Fruit fly (Drosophila melanogaster) whole organism, embryonic: ENCODE data around the gene CG11449.

Experiments used
- ATbp ChIP-seq: fragments of 200-800 bp; sonication (Bioruptor generic); optimal IDR thresholded peaks from 2 replicates; lab custom pipeline; 2017; ENCODE audit warnings: missing biosample characterization, mild to moderate bottlenecking, missing genetic modification characterization, missing genetic modification reagents
- Blimp-1 ChIP-seq: fragments of 200-800 bp; sonication (Bioruptor generic); optimal IDR thresholded peaks from 3 replicates; lab custom pipeline; 2018; ENCODE audit warnings: missing biosample characterization, missing genetic modification characterization, mild to moderate bottlenecking, moderate library complexity, missing genetic modification reagents
- CG10321 ChIP-seq: fragments of 200-800 bp; sonication (Bioruptor generic); IDR thresholded peaks from 2 replicates; pipeline ENCODE4 v1.3.6; 2022; ENCODE audit warnings: missing biosample characterization, missing genetic modification characterization
- CG12071 ChIP-seq: fragments of 200-800 bp; sonication (Bioruptor generic); optimal IDR thresholded peaks from 3 replicates; lab custom pipeline; 2018; ENCODE audit warnings: missing biosample characterization, mild to moderate bottlenecking, missing genetic modification characterization
- CG12769 ChIP-seq: fragments of 200-800 bp; sonication (Bioruptor generic); optimal IDR thresholded peaks from 2 replicates; lab custom pipeline; 2019; ENCODE audit warnings: missing biosample characterization, mild to moderate bottlenecking, missing genetic modification characterization, moderate library complexity
- CG13894 ChIP-seq: fragments of 200-800 bp; sonication (Bioruptor generic); optimal IDR thresholded peaks from 3 replicates; lab custom pipeline; 2018; ENCODE audit warnings: missing biosample characterization, mild to moderate bottlenecking, missing genetic modification characterization, moderate library complexity
- CG17328 ChIP-seq: fragments of 200-800 bp; sonication (Bioruptor generic); IDR thresholded peaks from 2 replicates; pipeline ENCODE4 v1.3.6; 2022; ENCODE audit warnings: missing biosample characterization, missing genetic modification characterization
- CG2120 ChIP-seq: fragments of 200-800 bp; sonication (Bioruptor generic); optimal IDR thresholded peaks from 3 replicates; lab custom pipeline; 2016; ENCODE audit warnings: missing biosample characterization, missing genetic modification characterization
- CG30020 ChIP-seq: fragments of 200-800 bp; optimal IDR thresholded peaks from 2 replicates; lab custom pipeline; 2019; ENCODE audit warnings: missing biosample characterization, mild to moderate bottlenecking, missing genetic modification characterization, moderate library complexity
- CG6654 ChIP-seq: fragments of 200-800 bp; sonication (Bioruptor generic); optimal IDR thresholded peaks from 2 replicates; lab custom pipeline; 2017; ENCODE audit warnings: missing biosample characterization, mild to moderate bottlenecking, missing genetic modification characterization
- CG9437 ChIP-seq: fragments of 200-800 bp; sonication (Bioruptor generic); optimal IDR thresholded peaks from 2 replicates; lab custom pipeline; 2018; ENCODE audit warnings: missing biosample characterization, mild to moderate bottlenecking, missing genetic modification characterization
- CG9932 ChIP-seq: fragments of 200-800 bp; sonication (Bioruptor generic); IDR thresholded peaks from 2 replicates; pipeline ENCODE4 v1.3.6; 2022; ENCODE audit warnings: missing biosample characterization, missing genetic modification characterization
- D19B ChIP-seq: fragments of 200-800 bp; sonication (Bioruptor generic); optimal IDR thresholded peaks from 2 replicates; lab custom pipeline; 2017; ENCODE audit warnings: missing biosample characterization, mild to moderate bottlenecking, missing genetic modification characterization
- Dfd ChIP-seq, 2 experiments: fragments of >200 bp; optimal IDR thresholded peaks; 2 replicates each; lab custom pipeline; 2017; ENCODE audit warnings: missing biosample characterization in 2 of 2, missing genetic modification characterization in 2 of 2
- Doc3 ChIP-seq: fragments of 200-800 bp; sonication (Bioruptor generic); IDR thresholded peaks from 3 replicates; pipeline ENCODE4 v1.3.6; 2022; ENCODE audit warnings: missing biosample characterization, missing genetic modification characterization; ENCODE audit not compliant: partially characterized antibody
- Dp ChIP-seq: fragments of 200-800 bp; sonication (Bioruptor generic); optimal IDR thresholded peaks from 2 replicates; lab custom pipeline; 2018; ENCODE audit warnings: missing biosample characterization, mild to moderate bottlenecking, missing genetic modification characterization, moderate library complexity
- Hr39 ChIP-seq: fragments of >200 bp; optimal IDR thresholded peaks from 2 replicates; lab custom pipeline; 2017
- Lhr ChIP-seq: fragments of 200-800 bp; sonication (Bioruptor generic); optimal IDR thresholded peaks from 3 replicates; lab custom pipeline; 2017; ENCODE audit warnings: mild to moderate bottlenecking, missing biosample characterization, missing genetic modification reagents, missing genetic modification characterization
- Med ChIP-seq: fragments of 200-800 bp; sonication (Bioruptor generic); peaks from one replicate; lab custom pipeline; 2016; ENCODE audit warnings: missing biosample characterization, missing genetic modification characterization, mild to moderate bottlenecking, inconsistent platforms, moderate library complexity
- Meics ChIP-seq: fragments of 200-800 bp; sonication (Bioruptor generic); optimal IDR thresholded peaks from 2 replicates; lab custom pipeline; 2017; ENCODE audit warnings: missing biosample characterization, mild to moderate bottlenecking, missing genetic modification characterization
- NFAT ChIP-seq: fragments of 200-800 bp; sonication (Bioruptor generic); IDR thresholded peaks from 2 replicates; pipeline ENCODE4 v1.3.6; 2022; ENCODE audit warnings: missing biosample characterization, missing genetic modification characterization
- Nf-YC ChIP-seq: fragments of 200-800 bp; optimal IDR thresholded peaks from 3 replicates; lab custom pipeline; 2019; ENCODE audit warnings: missing biosample characterization, mild to moderate bottlenecking, missing genetic modification characterization, moderate library complexity
- Opbp ChIP-seq: fragments of 200-800 bp; sonication (Bioruptor generic); IDR thresholded peaks from 3 replicates; pipeline ENCODE4 v1.3.6; 2022; ENCODE audit warnings: missing biosample characterization, missing genetic modification characterization; ENCODE audit not compliant: partially characterized antibody
- Sin3A ChIP-seq: fragments of >200 bp; optimal IDR thresholded peaks from 2 replicates; lab custom pipeline; 2018
- abd-A ChIP-seq: fragments of 200-800 bp; sonication (Bioruptor generic); optimal IDR thresholded peaks from 3 replicates; lab custom pipeline; 2019; ENCODE audit warnings: missing biosample characterization, mild to moderate bottlenecking, missing genetic modification characterization, moderate library complexity
- bbx ChIP-seq: fragments of 200-800 bp; sonication (Bioruptor generic); IDR thresholded peaks from 2 replicates; pipeline ENCODE4 v1.3.6; 2022; ENCODE audit warnings: missing biosample characterization, missing genetic modification characterization; ENCODE audit not compliant: partially characterized antibody
- bsh ChIP-seq, 2 experiments: fragments of 200-800 bp; sonication (Bioruptor generic); optimal IDR thresholded peaks; 2 replicates each; lab custom pipeline; 2017 to 2018; ENCODE audit warnings: mild to moderate bottlenecking in 2 of 2, missing biosample characterization in 2 of 2, missing genetic modification characterization in 2 of 2, moderate library complexity in 1 of 2
- cad ChIP-seq: fragments of >200 bp; optimal IDR thresholded peaks from 2 replicates; lab custom pipeline; 2017; ENCODE audit warnings: missing biosample characterization, missing genetic modification characterization
- chinmo ChIP-seq: fragments of 200-800 bp; sonication (Bioruptor generic); IDR thresholded peaks from 4 replicates; pipeline ENCODE4 v1.3.6; 2022; ENCODE audit warnings: missing biosample characterization, missing genetic modification characterization; ENCODE audit not compliant: partially characterized antibody
- ftz-f1 ChIP-seq: fragments of 200-800 bp; sonication (Bioruptor generic); optimal IDR thresholded peaks from 2 replicates; lab custom pipeline; 2016; ENCODE audit warnings: missing biosample characterization, missing genetic modification characterization
- gro ChIP-seq: fragments of 200-800 bp; sonication (Bioruptor generic); optimal IDR thresholded peaks from 2 replicates; lab custom pipeline; 2016; ENCODE audit warnings: missing biosample characterization, missing genetic modification characterization
- ind ChIP-seq: fragments of 200-800 bp; sonication (Bioruptor generic); optimal IDR thresholded peaks from 3 replicates; lab custom pipeline; 2016; ENCODE audit warnings: missing biosample characterization, missing genetic modification characterization
- inv ChIP-seq: fragments of 200-800 bp; sonication (Bioruptor generic); IDR thresholded peaks from 2 replicates; pipeline ENCODE4 v1.3.6; 2022; ENCODE audit warnings: missing biosample characterization, missing genetic modification characterization; ENCODE audit not compliant: partially characterized antibody
- lilli ChIP-seq: fragments of 200-800 bp; sonication (Bioruptor generic); optimal IDR thresholded peaks from 3 replicates; lab custom pipeline; 2016; ENCODE audit warnings: missing biosample characterization, missing genetic modification characterization
- mld ChIP-seq: fragments of 200-800 bp; sonication (Bioruptor generic); IDR thresholded peaks from 3 replicates; pipeline ENCODE4 v1.3.6; 2022; ENCODE audit warnings: missing biosample characterization, missing genetic modification characterization; ENCODE audit not compliant: partially characterized antibody
- nom ChIP-seq: fragments of 200-800 bp; sonication (Bioruptor generic); optimal IDR thresholded peaks from 2 replicates; lab custom pipeline; 2017; ENCODE audit warnings: missing biosample characterization, missing genetic modification characterization, mild to moderate bottlenecking, moderate library complexity, missing genetic modification reagents
- oc ChIP-seq: fragments of 200-800 bp; sonication (Bioruptor generic); optimal IDR thresholded peaks from 2 replicates; lab custom pipeline; 2018; ENCODE audit warnings: missing biosample characterization, mild to moderate bottlenecking, missing genetic modification characterization, moderate library complexity
- otp ChIP-seq: fragments of 200-800 bp; sonication (Bioruptor generic); IDR thresholded peaks from 3 replicates; pipeline ENCODE4, ENCODE4 v1.3.6; 2022; ENCODE audit warnings: missing biosample characterization, missing genetic modification characterization
- phol ChIP-seq: fragments of 200-800 bp; sonication (Bioruptor generic); optimal IDR thresholded peaks from 3 replicates; lab custom pipeline; 2018; ENCODE audit warnings: missing biosample characterization, mild to moderate bottlenecking, missing genetic modification characterization, moderate library complexity
- pros ChIP-seq: fragments of 200-800 bp; sonication (Bioruptor generic); optimal IDR thresholded peaks from 3 replicates; lab custom pipeline; 2019; ENCODE audit warnings: missing biosample characterization, mild to moderate bottlenecking, missing genetic modification characterization, moderate library complexity
- sd ChIP-seq: fragments of 200-800 bp; sonication (Bioruptor generic); optimal IDR thresholded peaks from 3 replicates; lab custom pipeline; 2018; ENCODE audit warnings: missing biosample characterization, mild to moderate bottlenecking, missing genetic modification characterization, moderate library complexity
- sens ChIP-seq: fragments of 200-800 bp; sonication (Bioruptor generic); peaks from one replicate; lab custom pipeline; 2016; ENCODE audit warnings: missing biosample characterization, missing genetic modification characterization
- so ChIP-seq: fragments of 200-800 bp; sonication (Bioruptor generic); IDR thresholded peaks from 3 replicates; pipeline ENCODE4 v1.3.6; 2022; ENCODE audit warnings: missing biosample characterization, missing genetic modification characterization
- vnd ChIP-seq: fragments of 200-800 bp; sonication (Bioruptor generic); IDR thresholded peaks from 3 replicates; pipeline ENCODE4 v1.3.6; 2022; ENCODE audit warnings: missing biosample characterization, missing genetic modification characterization; ENCODE audit not compliant: partially characterized antibody

Gene CG11449

DNA sequence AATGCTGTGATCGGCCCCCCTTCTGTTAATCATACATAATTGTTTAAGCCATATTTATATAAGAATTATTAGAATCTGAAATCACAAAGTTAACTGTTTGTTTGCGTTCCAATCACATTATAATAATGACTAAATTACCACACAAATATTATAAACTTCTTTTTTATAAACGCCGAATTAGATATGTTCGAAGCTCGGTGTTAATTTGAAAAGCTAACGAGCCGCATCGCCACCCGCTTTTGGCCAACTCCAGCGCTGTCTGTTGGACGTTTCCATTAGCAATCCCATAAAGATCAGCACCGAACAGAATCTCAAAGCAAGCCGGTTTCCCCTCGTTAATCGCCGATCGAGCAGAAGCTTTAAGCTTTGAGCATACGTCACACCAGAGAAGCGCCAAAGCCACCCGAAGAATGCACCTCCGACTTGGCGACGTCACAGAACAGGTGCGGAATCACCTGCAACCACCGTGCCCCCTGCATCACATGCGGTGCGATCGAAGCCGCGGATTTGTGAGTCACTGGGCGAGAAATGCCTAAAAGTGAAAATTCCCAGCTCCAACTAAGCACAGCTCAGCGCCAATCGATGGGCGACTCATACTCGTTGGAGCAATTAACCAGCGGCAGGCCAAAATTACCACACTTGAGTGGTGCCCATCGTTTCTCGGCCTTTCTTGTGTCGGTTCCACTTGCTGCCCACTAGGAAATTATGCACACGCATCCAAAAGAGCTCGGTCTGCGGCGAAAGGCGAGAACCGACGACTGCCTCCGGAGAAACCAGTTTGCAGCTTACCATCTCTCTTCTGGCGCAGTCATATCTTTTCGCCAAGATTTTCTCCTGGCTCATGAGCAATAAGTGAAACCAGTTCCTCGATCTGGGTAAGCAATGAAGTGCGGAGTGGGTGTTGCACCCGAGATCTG lies 11.6 kb downstream of the CG11449 start, which contains the start of gene CG11438 (continued):
- TF ChIP-seq bbx (GFP tag; lab: Robert Waterston, UW) (0 out of 2 replicates have a peak, but pooled peaks have one; percentile 12), so (0 out of 3 replicates have a peak, but pooled peaks have one; percentile 13), gro (GFP tag; lab: Kevin White, UChicago) (peak; percentile 23), CG30020 (tag; lab: Kevin White, UChicago) (no peak), sens (GFP tag; lab: Kevin White, UChicago) (peak; percentile 62), oc (tag; lab: Kevin White, UChicago) (peak; percentile 22), Hr39 (no peak), CG9932 (GFP tag; lab: Robert Waterston, UW) (0 out of 2 replicates have a peak, but pooled peaks have one; percentile 23), ATbp (GFP tag; lab: Kevin White, UChicago) (peak; percentile 39), D19B (GFP tag; lab: Kevin White, UChicago) (no peak), Blimp-1 (GFP tag; lab: Kevin White, UChicago) (peak; percentile 76), Opbp (0 out of 3 replicates have a peak, but pooled peaks have one; percentile 34), sd (tag; lab: Kevin White, UChicago) (peak; percentile 82), abd-A (tag; lab: Kevin White, UChicago) (peak; percentile 20), Meics (GFP tag; lab: Kevin White, UChicago) (peak; percentile 7), chinmo (0 out of 4 replicates have a peak, but pooled peaks have one; percentile 60), otp (GFP tag; lab: Robert Waterston, UW) (0 out of 3 replicates have a peak, but pooled peaks have one; percentile 7), CG2120 (GFP tag; lab: Kevin White, UChicago) (peak; percentile 20)
- TF ChIP-seq, all 482 proteins: peak for 30

DNA sequence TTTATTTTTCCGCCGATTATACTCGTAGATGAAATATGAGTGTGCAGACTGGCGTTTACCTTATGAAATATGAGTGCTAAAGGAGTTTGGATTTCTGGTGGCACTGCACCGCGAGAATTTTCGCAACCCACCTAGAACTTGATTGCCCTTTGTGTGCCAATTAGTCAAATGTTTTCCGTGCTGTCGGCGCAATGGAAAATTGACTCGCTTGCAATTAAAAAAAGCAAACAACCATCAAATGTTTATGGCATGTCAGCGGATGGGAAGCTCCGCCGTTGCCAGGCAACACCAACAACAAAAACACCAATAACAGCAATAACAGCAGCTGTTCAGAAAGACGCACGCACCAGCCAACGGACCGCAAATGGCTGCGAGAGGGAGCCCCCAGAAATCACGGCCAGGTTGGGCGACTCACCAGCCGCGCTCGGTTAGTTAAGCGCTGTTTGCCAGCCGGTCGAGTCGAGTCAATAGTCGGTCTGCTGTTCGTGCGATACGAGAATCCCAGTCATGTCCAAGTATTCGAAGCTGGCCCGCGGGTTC lies 12.3 kb downstream of the CG11449 start:
- TF ChIP-seq Lhr (GFP tag; lab: Kevin White, UChicago) (no peak), cad (no peak), Med (peak; percentile 52), Dfd (GFP tag; optimal IDR thresholded peaks at IDR 0.05; lab: Kevin White, UChicago) (no peak), CG12071 (GFP tag; lab: Kevin White, UChicago) (no peak), chinmo (peak; percentile 33; the same call in 1 of the 4 replicates), bsh (GFP tag; optimal IDR thresholded peaks at IDR 0.05; lab: Kevin White, UChicago) (peak in 1 of 2 experiments; percentile 29), nom (peak; percentile 5), Nf-YC (tag; lab: Kevin White, UChicago) (no peak), CG6654 (GFP tag; lab: Kevin White, UChicago) (no peak), CG12769 (tag; lab: Kevin White, UChicago) (peak; percentile 47), vnd (GFP tag; lab: Robert Waterston, UW) (0 out of 3 replicates have a peak, but pooled peaks have one; percentile 18)

DNA sequence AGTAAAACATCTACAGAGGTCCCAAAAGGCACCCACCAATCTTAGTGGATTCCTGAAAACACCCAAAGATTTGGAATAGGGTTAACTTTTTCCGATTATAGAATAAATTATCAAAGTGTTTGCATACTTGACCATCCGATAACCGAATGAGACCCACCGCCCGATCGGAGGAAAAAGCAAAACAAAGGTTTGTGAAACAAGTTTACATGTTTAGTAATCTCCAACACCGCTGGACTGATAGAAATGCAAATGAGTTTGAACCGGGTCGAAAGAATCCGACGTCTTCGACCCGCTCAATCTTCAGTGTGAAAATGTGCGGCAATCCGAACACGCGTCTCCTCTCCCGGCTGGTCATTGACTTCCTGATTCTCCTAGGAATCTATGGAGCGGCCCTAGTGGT lies 14.4 kb downstream of the CG11449 start, which contains the start of gene CG11437:
Gene CG11437 (plus strand): TSS at position 301 of the 400 bp plus-strand sequence.
- TF ChIP-seq CG10321 (no peak), inv (GFP tag; lab: Robert Waterston, UW) (no peak), Dp (no peak), ftz-f1 (GFP tag; lab: Kevin White, UChicago) (no peak), ind (GFP tag; lab: Kevin White, UChicago) (no peak), lilli (GFP tag; lab: Kevin White, UChicago) (no peak), so (no peak), NFAT (GFP tag; lab: Robert Waterston, UW) (no peak), sd (tag; lab: Kevin White, UChicago) (peak; percentile 29), phol (tag; lab: Kevin White, UChicago) (no peak), CG9437 (GFP tag; lab: Kevin White, UChicago) (no peak), pros (no peak), CG13894 (tag; lab: Kevin White, UChicago) (peak; percentile 75), CG17328 (GFP tag; lab: Robert Waterston, UW) (no peak), Dfd (GFP tag; optimal IDR thresholded peaks at IDR 0.05; lab: Kevin White, UChicago) (no peak), CG12769 (tag; lab: Kevin White, UChicago) (peak; percentile 42), Doc3 (GFP tag; lab: Robert Waterston, UW) (no peak), mld (GFP tag; lab: Robert Waterston, UW) (no peak), Sin3A (lab: Kevin White, UChicago) (no peak)
